Worm (Caenorhabditis elegans) whole organism, mixed stage, embryonic: ENCODE measurements around the gene cyp-35B1.

Experiments used
- ces-1 ChIP-seq: fragments of 150-350 bp; optimal IDR thresholded peaks from 2 replicates; lab custom pipeline; 2014; ENCODE audit warnings: missing biosample characterization, missing genetic modification reagents, missing genetic modification characterization
- elt-1 ChIP-seq: sonication (generic microtip); optimal IDR thresholded peaks from 2 replicates; lab custom pipeline; 2017; ENCODE audit warnings: missing genetic modification characterization, mild to moderate bottlenecking, missing compliant biosample characterization, antibody characterized with exemption, moderate library complexity, borderline replicate concordance; ENCODE audit not compliant: insufficient read depth
- elt-3 ChIP-seq: fragments of 150-350 bp; optimal IDR thresholded peaks from 2 replicates; lab custom pipeline; 2014; ENCODE audit warnings: missing biosample characterization, missing genetic modification characterization
- lin-13 ChIP-seq: fragments of 150-350 bp; optimal IDR thresholded peaks from 2 replicates; lab custom pipeline; 2014; ENCODE audit warnings: missing biosample characterization, missing genetic modification characterization
- lin-32 ChIP-seq: fragments of 200-800 bp; sonication (Bioruptor generic); optimal IDR thresholded peaks from 2 replicates; lab custom pipeline; 2018; ENCODE audit warnings: mild to moderate bottlenecking, missing genetic modification characterization, missing compliant biosample characterization
- nhr-237 ChIP-seq: fragments of 150-350 bp; optimal IDR thresholded peaks from 2 replicates; lab custom pipeline; 2014; ENCODE audit warnings: missing biosample characterization, missing genetic modification characterization
- nhr-76 ChIP-seq: sonication (generic microtip); optimal IDR thresholded peaks from 2 replicates; lab custom pipeline; 2017; ENCODE audit warnings: missing biosample characterization, missing genetic modification characterization
- sem-2 ChIP-seq: fragments of 200-800 bp; sonication (Bioruptor generic); optimal IDR thresholded peaks from 2 replicates; lab custom pipeline; 2018; ENCODE audit warnings: mild to moderate bottlenecking, missing genetic modification characterization, missing compliant biosample characterization
- snpc-4 ChIP-seq: fragments of 150-350 bp; optimal IDR thresholded peaks from 2 replicates; lab custom pipeline; 2014; ENCODE audit warnings: missing biosample characterization, missing genetic modification characterization
- unc-120 ChIP-seq: sonication (generic microtip); optimal IDR thresholded peaks from 2 replicates; lab custom pipeline; 2017; ENCODE audit warnings: missing genetic modification characterization, missing compliant biosample characterization; ENCODE audit not compliant: poor library complexity, severe bottlenecking
- unc-39 ChIP-seq: fragments of 150-350 bp; optimal IDR thresholded peaks from 2 replicates; lab custom pipeline; 2014; ENCODE audit warnings: missing biosample characterization, missing genetic modification characterization
- unc-62 ChIP-seq: fragments of 150-350 bp; optimal IDR thresholded peaks from 2 replicates; lab custom pipeline; 2014; ENCODE audit warnings: missing biosample characterization, missing genetic modification reagents, missing genetic modification characterization
- ztf-11 ChIP-seq: fragments of 150-350 bp; optimal IDR thresholded peaks from 2 replicates; lab custom pipeline; 2014; ENCODE audit warnings: missing biosample characterization, missing genetic modification characterization

ce11 chrV:3968929-3969328, 30.1 kb downstream of the cyp-35B1 start:
- TF ChIP-seq elt-3, result no peak
- no peak for TF ChIP-seq lin-13 (tag; lab: Kevin White, UChicago)
- TF ChIP-seq nhr-76 (tag; lab: Kevin White, UChicago), result no peak
- TF ChIP-seq unc-62 (GFP tag; lab: Kevin White, UChicago), result no peak
- TF ChIP-seq elt-1, result no peak
- no peak for TF ChIP-seq nhr-237 (tag; lab: Kevin White, UChicago)
- TF ChIP-seq ces-1, result no peak
- TF ChIP-seq unc-120 (tag; lab: Kevin White, UChicago), result no peak
- no peak for TF ChIP-seq lin-32 (GFP tag; lab: Kevin White, UChicago)
- TF ChIP-seq snpc-4 (tag; lab: Kevin White, UChicago), result no peak
- no peak for TF ChIP-seq ztf-11 (tag; lab: Kevin White, UChicago)
- TF ChIP-seq unc-39, result no peak
- no peak for TF ChIP-seq sem-2 (GFP tag; lab: Kevin White, UChicago)
